Worm (Caenorhabditis elegans): ENCODE data around the gene mltn-10.

DNA sequence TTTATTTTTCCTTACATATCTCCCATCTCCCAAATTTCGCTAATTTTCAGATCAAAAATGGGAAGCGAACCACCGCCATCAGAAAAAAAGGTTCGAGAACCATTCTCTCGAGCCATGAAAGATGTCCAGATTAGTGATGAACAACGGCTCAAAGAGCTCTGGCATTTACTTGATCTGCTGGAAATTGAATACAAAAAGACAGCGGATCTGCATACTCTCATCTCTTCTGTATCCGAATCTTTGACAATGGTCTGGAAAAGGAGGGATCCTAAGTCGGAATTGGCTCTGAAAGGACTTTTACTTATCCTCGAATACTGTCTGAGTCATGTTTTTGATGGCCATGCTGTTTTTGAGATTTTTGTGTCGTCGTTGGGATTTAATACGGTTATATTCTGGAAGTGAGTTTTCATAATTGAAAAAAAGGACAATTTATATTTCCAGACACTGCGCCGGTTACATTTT, 22.0 kb upstream of the mltn-10 start, which contains the start of gene tps-2:
- TF ChIP-seq hmg-4 (GFP tag; optimal IDR thresholded peaks at IDR 0.05) (no peak), flt-1 (GFP tag; IDR thresholded peaks at IDR 0.05) (no peak), tbx-11 (GFP tag; IDR thresholded peaks at IDR 0.05) (no peak), ceh-13 (GFP tag; optimal IDR thresholded peaks at IDR 0.05) (no peak), hmbx-1 (tag; optimal IDR thresholded peaks at IDR 0.05) (no peak), sea-1 (GFP tag; conservative IDR thresholded peaks at IDR 0.05) (no peak), ama-1 (optimal IDR thresholded peaks at IDR 0.05) (no peak)

Measured in whole organism, early embryonic.